Worm (Caenorhabditis elegans) whole organism, L4 larva: Measurements from ENCODE around the gene dsl-3.
"Not testable (repeated sequence)": the region's sequence is repeated elsewhere in the genome, so short reads cannot be mapped to it uniquely, and the experiment has no call there.

Source experiments
- attf-4 ChIP-seq: sonication (generic microtip); optimal IDR thresholded peaks from 3 replicates; lab custom pipeline; 2017; ENCODE audit warnings: missing biosample characterization, missing genetic modification characterization
- ceh-20 ChIP-seq: fragments of 200-800 bp; sonication (Bioruptor generic); IDR thresholded peaks from 2 replicates; pipeline ENCODE4 v1.3.6; 2022; ENCODE audit warnings: missing genetic modification reagents, missing genetic modification characterization, missing compliant biosample characterization
- fos-1 ChIP-seq: fragments of 150-350 bp; optimal IDR thresholded peaks from 2 replicates; lab custom pipeline; 2014; ENCODE audit warnings: missing biosample characterization, missing genetic modification characterization
- hlh-30 ChIP-seq: sonication (generic microtip); optimal IDR thresholded peaks from 2 replicates; lab custom pipeline; 2017; ENCODE audit warnings: antibody characterized with exemption, mild to moderate bottlenecking, missing genetic modification characterization, missing compliant biosample characterization; ENCODE audit not compliant: insufficient read depth
- lin-1 ChIP-seq: fragments of 200-800 bp; sonication (Bioruptor generic); IDR thresholded peaks from 2 replicates; pipeline ENCODE4 v1.3.6; 2022; ENCODE audit warnings: missing genetic modification reagents, missing genetic modification characterization, missing compliant biosample characterization
- lsy-2 ChIP-seq, 2 experiments: fragments of 150-350 bp in 1 of 2; sonication (generic microtip) in 1 of 2; optimal IDR thresholded peaks; 2 replicates each; lab custom pipeline; 2014 to 2017; ENCODE audit warnings: missing biosample characterization in 2 of 2, missing genetic modification characterization in 2 of 2
- nhr-102 ChIP-seq: sonication (generic microtip); optimal IDR thresholded peaks from 2 replicates; lab custom pipeline; 2016; ENCODE audit warnings: mild to moderate bottlenecking, missing genetic modification characterization, moderate library complexity, missing compliant biosample characterization
- pha-4 ChIP-seq, 2 experiments: fragments of 150-350 bp in 1 of 2; fragments of 200-800 bp in 1 of 2; sonication (Bioruptor generic) in 1 of 2; IDR thresholded peaks in 1 of 2; optimal IDR thresholded peaks in 1 of 2; 2 replicates each; pipeline versions ENCODE4 v1.3.6 to Lab custom; 2014 to 2022; ENCODE audit warnings: missing genetic modification characterization in 2 of 2, missing genetic modification reagents in 2 of 2, missing biosample characterization in 1 of 2, missing compliant biosample characterization in 1 of 2
- snpc-4 ChIP-seq: fragments of 150-350 bp; optimal IDR thresholded peaks from 2 replicates; lab custom pipeline; 2014; ENCODE audit warnings: missing biosample characterization, missing genetic modification characterization
- unc-130 ChIP-seq: sonication (generic microtip); optimal IDR thresholded peaks from 2 replicates; lab custom pipeline; 2016; ENCODE audit warnings: missing genetic modification reagents, missing genetic modification characterization, missing compliant biosample characterization
- ztf-11 ChIP-seq: fragments of 150-350 bp; optimal IDR thresholded peaks from 2 replicates; lab custom pipeline; 2014; ENCODE audit warnings: missing biosample characterization, missing genetic modification characterization

DNA sequence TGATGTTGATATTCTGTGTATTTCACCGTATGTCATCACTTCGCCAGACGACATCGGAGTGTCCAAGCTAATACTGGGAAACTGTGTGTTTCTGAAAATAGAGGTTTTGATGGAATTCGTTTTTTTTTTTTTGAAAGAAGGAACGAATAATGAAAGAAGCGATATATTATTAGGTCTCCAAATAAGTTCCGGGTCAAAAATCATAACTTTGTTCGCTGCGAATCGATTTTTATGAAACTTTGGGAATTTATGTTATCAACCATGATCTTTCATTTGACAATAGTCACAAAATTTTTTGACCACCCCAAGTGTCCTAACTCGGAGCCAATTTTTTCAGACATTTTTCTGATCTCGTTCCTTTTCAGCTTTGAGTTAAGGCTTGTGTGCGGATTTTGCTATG, 35.1 kb downstream of the dsl-3 start, which contains the start of gene nhr-274:
- TF ChIP-seq nhr-102 (tag; lab: Kevin White, UChicago); pha-4 (GFP tag; IDR thresholded peaks at IDR 0.05; lab: Robert Waterston, UW); pha-4 (tag; optimal IDR thresholded peaks at IDR 0.05; lab: Kevin White, UChicago); ztf-11 (tag; lab: Kevin White, UChicago); attf-4 (tag; lab: Kevin White, UChicago); fos-1 (tag; lab: Kevin White, UChicago); hlh-30 (tag; lab: Kevin White, UChicago); ceh-20 (GFP tag; lab: Robert Waterston, UW); lin-1 (GFP tag; lab: Robert Waterston, UW); unc-130; lsy-2 (tag; optimal IDR thresholded peaks at IDR 0.05; lab: Kevin White, UChicago); snpc-4 (tag; lab: Kevin White, UChicago): not testable (repeated sequence)
